Worm (Caenorhabditis elegans): Measurements from ENCODE around the gene amt-3.

The amt-3 gene

ce11 chrII:8353288-8353687, 15.7 kb downstream of the amt-3 start:
- no peak for TF ChIP-seq med-1 (GFP tag; optimal IDR thresholded peaks at IDR 0.05; ENCODE audit: insufficient read depth)
- TF ChIP-seq tab-1 (GFP tag; IDR thresholded peaks at IDR 0.05): no peak
- no peak for TF ChIP-seq T22C8.4 (GFP tag; IDR thresholded peaks at IDR 0.05)
- no peak for TF ChIP-seq cog-1 (tag; optimal IDR thresholded peaks at IDR 0.05)
- no peak for TF ChIP-seq flt-1 (GFP tag; IDR thresholded peaks at IDR 0.05)
- TF ChIP-seq ref-1 (GFP tag; conservative IDR thresholded peaks at IDR 0.05): no peak
- no peak for TF ChIP-seq klf-2 (GFP tag; conservative IDR thresholded peaks at IDR 0.05)
- TF ChIP-seq ztf-29 (GFP tag; IDR thresholded peaks at IDR 0.05): no peak
- no peak for TF ChIP-seq ztf-23 (GFP tag; IDR thresholded peaks at IDR 0.05)

DNA sequence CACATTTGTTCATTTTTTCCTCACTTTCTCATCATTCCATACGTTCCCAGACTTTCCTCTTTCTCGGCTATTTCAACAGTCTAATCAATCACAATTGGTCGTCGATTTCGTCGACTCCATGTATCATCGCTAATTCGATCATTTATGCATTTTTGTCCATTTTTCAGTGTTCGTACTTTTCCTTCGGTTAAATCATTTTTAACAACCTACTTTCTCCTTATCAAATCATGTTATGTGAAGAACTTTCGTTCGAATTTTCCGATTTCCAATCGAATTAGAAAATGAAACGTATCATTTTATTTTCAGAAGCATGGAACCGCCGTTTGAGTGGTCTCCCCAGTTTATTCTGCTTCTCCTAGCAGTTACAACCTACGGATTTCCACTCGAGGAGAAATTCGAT, 22.6 kb downstream of the amt-3 start, which contains the start of gene eff-1:
TSS of gene eff-1 (plus strand) at position 301 of the 400 bp plus-strand sequence.
- TF ChIP-seq ztf-29 (GFP tag; IDR thresholded peaks at IDR 0.05) (no peak), T22C8.4 (GFP tag; IDR thresholded peaks at IDR 0.05) (no peak), ztf-23 (GFP tag; IDR thresholded peaks at IDR 0.05) (no peak), tab-1 (GFP tag; IDR thresholded peaks at IDR 0.05) (no peak)

- no peak for TF ChIP-seq ref-1 (GFP tag; conservative IDR thresholded peaks at IDR 0.05)
- no peak for TF ChIP-seq cog-1 (tag; optimal IDR thresholded peaks at IDR 0.05)
- TF ChIP-seq flt-1 (GFP tag; IDR thresholded peaks at IDR 0.05): no peak
- no peak for TF ChIP-seq klf-2 (GFP tag; conservative IDR thresholded peaks at IDR 0.05)
- TF ChIP-seq T22C8.4 (GFP tag; IDR thresholded peaks at IDR 0.05): no peak
- TF ChIP-seq ztf-29 (GFP tag; IDR thresholded peaks at IDR 0.05): no peak
These were observed 23.3 kb downstream of the amt-3 start for ce11 chrII:8345613-8346012.

DNA sequence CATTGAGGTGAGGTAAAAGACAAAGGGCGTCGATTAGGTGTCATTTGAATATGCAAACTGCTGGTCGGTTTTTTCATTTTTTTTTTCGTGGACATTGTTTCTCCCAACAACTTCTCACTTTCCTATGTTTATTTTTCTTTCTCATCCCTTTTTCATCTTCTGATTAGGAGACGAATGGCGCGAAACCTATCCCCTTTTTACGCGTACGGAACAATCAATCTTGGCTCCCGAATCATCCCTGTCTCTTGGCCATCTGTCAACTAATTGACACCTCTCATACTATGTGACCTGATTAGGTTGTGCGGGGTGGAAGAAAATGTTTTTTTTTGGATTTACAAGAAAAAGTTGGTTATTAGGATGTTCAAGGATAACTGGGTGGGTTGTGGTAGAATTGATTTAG, 24.2 kb downstream of the amt-3 start:
- TF ChIP-seq T22C8.4 (GFP tag; IDR thresholded peaks at IDR 0.05) (no peak), flt-1 (GFP tag; IDR thresholded peaks at IDR 0.05) (no peak), ztf-29 (GFP tag; IDR thresholded peaks at IDR 0.05) (no peak), klf-2 (GFP tag; conservative IDR thresholded peaks at IDR 0.05) (no peak), ref-1 (GFP tag; conservative IDR thresholded peaks at IDR 0.05) (no peak), cog-1 (tag; optimal IDR thresholded peaks at IDR 0.05) (no peak), ztf-23 (GFP tag; IDR thresholded peaks at IDR 0.05) (no peak), tab-1 (GFP tag; IDR thresholded peaks at IDR 0.05) (no peak), med-1 (GFP tag; optimal IDR thresholded peaks at IDR 0.05; ENCODE audit: insufficient read depth) (no peak)

- TF ChIP-seq ztf-29 (GFP tag; IDR thresholded peaks at IDR 0.05) (no peak), T22C8.4 (GFP tag; IDR thresholded peaks at IDR 0.05) (no peak), ref-1 (GFP tag; conservative IDR thresholded peaks at IDR 0.05) (no peak), flt-1 (GFP tag; IDR thresholded peaks at IDR 0.05) (no peak), med-1 (GFP tag; optimal IDR thresholded peaks at IDR 0.05; ENCODE audit: insufficient read depth) (no peak), klf-2 (GFP tag; conservative IDR thresholded peaks at IDR 0.05) (no peak), tab-1 (GFP tag; IDR thresholded peaks at IDR 0.05) (no peak), cog-1 (tag; optimal IDR thresholded peaks at IDR 0.05) (no peak), ztf-23 (GFP tag; IDR thresholded peaks at IDR 0.05) (no peak)
These were observed 29.9 kb downstream of the amt-3 start for ce11 chrII:8339108-8339507.

DNA sequence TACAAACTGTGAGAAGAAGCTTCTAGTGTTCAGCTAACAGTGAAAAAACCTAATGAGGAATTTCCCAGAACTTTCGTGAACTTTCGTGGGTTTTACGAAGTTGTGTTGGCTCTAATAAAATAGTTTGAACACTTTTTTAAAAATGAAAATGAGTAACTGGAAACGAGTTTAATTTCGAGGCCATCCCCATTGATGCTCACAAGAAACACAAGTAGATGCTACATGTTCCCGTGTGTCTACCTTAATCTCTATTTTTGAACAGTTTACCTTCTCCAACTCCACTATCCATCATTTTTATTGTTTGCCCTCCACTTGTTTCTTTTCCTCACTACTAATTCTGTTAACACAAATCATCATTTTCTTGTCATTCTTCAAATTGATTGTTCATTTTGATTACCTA, 35.3 kb downstream of the amt-3 start, which contains the start of gene C26D10.7:
TSS of gene C26D10.7 (plus strand) at position 301 of the 400 bp plus-strand sequence.
- TF ChIP-seq T22C8.4 (GFP tag; IDR thresholded peaks at IDR 0.05): no peak
- TF ChIP-seq ztf-23 (GFP tag; IDR thresholded peaks at IDR 0.05): no peak
- no peak for TF ChIP-seq tab-1 (GFP tag; IDR thresholded peaks at IDR 0.05)
- no peak for TF ChIP-seq flt-1 (GFP tag; IDR thresholded peaks at IDR 0.05)
- TF ChIP-seq klf-2 (GFP tag; conservative IDR thresholded peaks at IDR 0.05): no peak
- TF ChIP-seq ztf-29 (GFP tag; IDR thresholded peaks at IDR 0.05): no peak
- TF ChIP-seq med-1 (GFP tag; optimal IDR thresholded peaks at IDR 0.05; ENCODE audit: insufficient read depth): no peak
- no peak for TF ChIP-seq ref-1 (GFP tag; conservative IDR thresholded peaks at IDR 0.05)
- no peak for TF ChIP-seq cog-1 (tag; optimal IDR thresholded peaks at IDR 0.05)

ce11 chrII:8329462-8329861, 39.5 kb downstream of the amt-3 start, which contains the start of gene C26D10.4:
TSS of gene C26D10.4 (plus strand) at chrII:8329762.
- TF ChIP-seq ztf-29 (GFP tag; IDR thresholded peaks at IDR 0.05) (no peak), flt-1 (GFP tag; IDR thresholded peaks at IDR 0.05) (no peak), cog-1 (tag; optimal IDR thresholded peaks at IDR 0.05) (no peak), T22C8.4 (GFP tag; IDR thresholded peaks at IDR 0.05) (no peak), ztf-23 (GFP tag; IDR thresholded peaks at IDR 0.05) (no peak), tab-1 (GFP tag; IDR thresholded peaks at IDR 0.05) (no peak), med-1 (GFP tag; optimal IDR thresholded peaks at IDR 0.05; ENCODE audit: insufficient read depth) (no peak), ref-1 (GFP tag; conservative IDR thresholded peaks at IDR 0.05) (no peak), klf-2 (GFP tag; conservative IDR thresholded peaks at IDR 0.05) (no peak)

DNA sequence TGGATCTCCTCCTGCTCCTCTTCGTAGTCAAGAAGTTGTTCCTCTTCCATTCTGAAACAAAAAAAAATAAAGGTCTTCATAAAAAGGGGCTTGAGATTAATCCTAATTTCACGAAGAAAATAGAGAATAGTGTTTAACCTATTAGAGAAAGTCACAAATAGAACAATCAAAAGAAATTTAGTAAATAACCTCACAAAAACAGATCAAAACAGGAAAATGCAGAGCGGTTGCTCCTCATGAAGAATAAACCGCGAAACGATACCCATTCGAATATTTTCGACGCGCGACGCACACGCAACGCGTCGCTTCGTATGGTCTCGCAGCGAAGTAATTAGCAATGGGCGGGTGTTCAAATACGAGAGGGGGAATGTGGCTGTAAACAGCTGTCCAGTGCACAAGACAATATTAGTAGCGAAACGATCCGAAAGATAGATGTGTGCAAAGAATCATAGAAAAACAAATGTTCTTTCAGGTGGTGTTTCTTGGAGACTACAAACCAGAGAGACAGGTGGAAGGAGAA, 40.1 kb downstream of the amt-3 start, which contains the start of gene hel-1:
TSS of gene hel-1 (minus strand) at position 51 of the 520 bp plus-strand sequence.
- peak; percentile 74 for TF ChIP-seq cog-1 (tag; optimal IDR thresholded peaks at IDR 0.05)
- no peak; the same call in 1 of the 2 replicates for TF ChIP-seq flt-1 (GFP tag; IDR thresholded peaks at IDR 0.05)
- TF ChIP-seq tab-1 (GFP tag; IDR thresholded peaks at IDR 0.05): 0 out of 2 replicates have a peak, but pooled peaks have one; percentile 12

DNA sequence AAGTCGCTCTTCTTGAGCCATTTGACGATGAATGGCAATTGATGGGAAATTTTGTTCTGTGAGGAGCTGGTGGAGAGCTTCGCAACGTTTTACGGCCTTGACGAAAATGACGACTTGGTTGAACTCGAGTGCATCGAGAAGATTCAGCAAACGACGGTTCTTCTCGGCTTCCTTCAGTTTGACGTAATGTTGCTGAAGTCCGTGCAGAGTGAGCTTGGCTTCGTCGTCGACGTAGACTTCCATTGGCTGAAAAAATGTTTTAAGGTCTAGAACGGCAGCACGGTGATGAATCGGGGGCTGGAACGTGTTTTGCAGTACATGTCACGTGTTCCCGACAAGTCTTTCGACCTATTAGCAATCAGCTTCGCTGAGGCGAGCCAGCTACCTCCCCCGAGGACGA, 41.5 kb downstream of the amt-3 start:
- TF ChIP-seq cog-1 (tag; optimal IDR thresholded peaks at IDR 0.05) (no peak), tab-1 (GFP tag; IDR thresholded peaks at IDR 0.05) (no peak), ztf-29 (GFP tag; IDR thresholded peaks at IDR 0.05) (no peak), ztf-23 (GFP tag; IDR thresholded peaks at IDR 0.05) (no peak), klf-2 (GFP tag; conservative IDR thresholded peaks at IDR 0.05) (no peak), T22C8.4 (GFP tag; IDR thresholded peaks at IDR 0.05) (no peak), med-1 (GFP tag; optimal IDR thresholded peaks at IDR 0.05; ENCODE audit: insufficient read depth) (no peak), ref-1 (GFP tag; conservative IDR thresholded peaks at IDR 0.05) (no peak), flt-1 (GFP tag; IDR thresholded peaks at IDR 0.05) (no peak)

Measured in whole organism, midembryonic.